Worm (Caenorhabditis elegans) whole organism, L2 larva: ENCODE results near the gene C06G1.1.

Experiments used
- F13H6.1 ChIP-seq: sonication (generic microtip); optimal IDR thresholded peaks from 2 replicates; lab custom pipeline; 2016; ENCODE audit warnings: missing genetic modification characterization, missing compliant biosample characterization
- alr-1 ChIP-seq: fragments of 150-350 bp; optimal IDR thresholded peaks from 2 replicates; lab custom pipeline; 2014; ENCODE audit warnings: missing biosample characterization, missing genetic modification characterization
- aly-2 ChIP-seq: fragments of 150-350 bp; optimal IDR thresholded peaks from 2 replicates; lab custom pipeline; 2014; ENCODE audit warnings: missing biosample characterization, missing genetic modification characterization
- blmp-1 ChIP-seq: sonication (generic microtip); optimal IDR thresholded peaks from 2 replicates; lab custom pipeline; 2017; ENCODE audit warnings: missing genetic modification characterization, mild to moderate bottlenecking, missing compliant biosample characterization, antibody characterized with exemption, moderate library complexity; ENCODE audit not compliant: insufficient read depth
- ceh-16 ChIP-seq: fragments of 150-350 bp; optimal IDR thresholded peaks from 2 replicates; lab custom pipeline; 2014; ENCODE audit warnings: missing biosample characterization, missing genetic modification characterization
- ceh-82 ChIP-seq: fragments of 150-350 bp; optimal IDR thresholded peaks from 2 replicates; lab custom pipeline; 2014; ENCODE audit warnings: missing biosample characterization, missing genetic modification characterization
- crh-2 ChIP-seq: sonication (generic microtip); optimal IDR thresholded peaks from 2 replicates; lab custom pipeline; 2017; ENCODE audit warnings: missing biosample characterization, missing genetic modification characterization
- dmd-4 ChIP-seq: sonication (generic microtip); optimal IDR thresholded peaks from 2 replicates; lab custom pipeline; 2017; ENCODE audit warnings: missing biosample characterization, missing genetic modification characterization
- egl-27 ChIP-seq: sonication (generic microtip); optimal IDR thresholded peaks from 3 replicates; lab custom pipeline; 2017; ENCODE audit warnings: missing biosample characterization, missing genetic modification reagents, missing genetic modification characterization
- elt-1 ChIP-seq: fragments of 150-350 bp; optimal IDR thresholded peaks from 2 replicates; lab custom pipeline; 2014; ENCODE audit warnings: missing biosample characterization, missing genetic modification characterization
- elt-3 ChIP-seq: sonication (generic microtip); optimal IDR thresholded peaks from 2 replicates; lab custom pipeline; 2017; ENCODE audit warnings: missing biosample characterization, missing genetic modification characterization
- fos-1 ChIP-seq: fragments of 150-350 bp; optimal IDR thresholded peaks from 2 replicates; lab custom pipeline; 2014; ENCODE audit warnings: missing biosample characterization, missing genetic modification characterization
- gmeb-1 ChIP-seq: fragments of 150-350 bp; optimal IDR thresholded peaks from 2 replicates; lab custom pipeline; 2014; ENCODE audit warnings: missing biosample characterization, missing genetic modification characterization
- lin-13 ChIP-seq: fragments of 150-350 bp; optimal IDR thresholded peaks from 2 replicates; lab custom pipeline; 2014; ENCODE audit warnings: missing biosample characterization, missing genetic modification reagents, missing genetic modification characterization
- lsy-2 ChIP-seq, 2 experiments: fragments of 150-350 bp in 1 of 2; sonication (generic microtip) in 1 of 2; optimal IDR thresholded peaks; 2 replicates each; lab custom pipeline; 2014 to 2017; ENCODE audit warnings: missing biosample characterization in 2 of 2, missing genetic modification characterization in 2 of 2
- mab-5 ChIP-seq: fragments of 150-350 bp; optimal IDR thresholded peaks from 2 replicates; lab custom pipeline; 2014; ENCODE audit warnings: missing biosample characterization, missing genetic modification characterization
- mbf-1 ChIP-seq: sonication (generic microtip); optimal IDR thresholded peaks from 2 replicates; lab custom pipeline; 2017; ENCODE audit warnings: missing biosample characterization, missing genetic modification characterization
- nhr-10 ChIP-seq: sonication (generic microtip); optimal IDR thresholded peaks from 2 replicates; lab custom pipeline; 2017; ENCODE audit warnings: missing biosample characterization, missing genetic modification characterization
- nhr-11 ChIP-seq: fragments of 150-350 bp; optimal IDR thresholded peaks from 2 replicates; lab custom pipeline; 2014; ENCODE audit warnings: missing biosample characterization, missing genetic modification characterization
- nhr-21 ChIP-seq: fragments of 150-350 bp; optimal IDR thresholded peaks from 2 replicates; lab custom pipeline; 2014; ENCODE audit warnings: missing biosample characterization, missing genetic modification characterization
- nhr-23 ChIP-seq: fragments of 150-350 bp; optimal IDR thresholded peaks from 2 replicates; lab custom pipeline; 2014; ENCODE audit warnings: missing biosample characterization, missing genetic modification reagents, missing genetic modification characterization
- nhr-25 ChIP-seq: fragments of 150-350 bp; sonication (generic microtip); optimal IDR thresholded peaks from 3 replicates; lab custom pipeline; 2014; ENCODE audit warnings: missing biosample characterization, missing genetic modification characterization
- nhr-77 ChIP-seq: fragments of 150-350 bp; optimal IDR thresholded peaks from 2 replicates; lab custom pipeline; 2014; ENCODE audit warnings: missing biosample characterization, missing genetic modification characterization
- peb-1 ChIP-seq: fragments of 150-350 bp; optimal IDR thresholded peaks from 2 replicates; lab custom pipeline; 2014; ENCODE audit warnings: missing biosample characterization, missing genetic modification characterization
- sem-4 ChIP-seq: fragments of 150-350 bp; optimal IDR thresholded peaks from 2 replicates; lab custom pipeline; 2014; ENCODE audit warnings: missing biosample characterization, missing genetic modification reagents, missing genetic modification characterization
- skn-1 ChIP-seq: sonication (generic microtip); optimal IDR thresholded peaks from 2 replicates; lab custom pipeline; 2017; ENCODE audit warnings: missing biosample characterization, missing genetic modification characterization
- sma-3 ChIP-seq: sonication (generic microtip); optimal IDR thresholded peaks from 2 replicates; lab custom pipeline; 2016; ENCODE audit warnings: missing genetic modification reagents, missing genetic modification characterization, missing compliant biosample characterization
- sma-9 ChIP-seq, 2 experiments: fragments of 150-350 bp in 1 of 2; sonication (generic microtip) in 1 of 2; optimal IDR thresholded peaks; 2 replicates each; lab custom pipeline; 2014 to 2016; ENCODE audit warnings: missing genetic modification characterization in 2 of 2, mild to moderate bottlenecking in 1 of 2, missing biosample characterization in 1 of 2, missing compliant biosample characterization in 1 of 2, missing genetic modification reagents in 1 of 2, moderate library complexity in 1 of 2
- unc-55 ChIP-seq: fragments of 150-350 bp; sonication (generic microtip); optimal IDR thresholded peaks from 3 replicates; lab custom pipeline; 2014; ENCODE audit warnings: missing biosample characterization, missing genetic modification reagents, missing genetic modification characterization
- unc-62 ChIP-seq: fragments of 150-350 bp; optimal IDR thresholded peaks from 2 replicates; lab custom pipeline; 2014; ENCODE audit warnings: missing biosample characterization, missing genetic modification reagents, missing genetic modification characterization
- zag-1 ChIP-seq: fragments of 150-350 bp; optimal IDR thresholded peaks from 2 replicates; lab custom pipeline; 2014; ENCODE audit warnings: missing biosample characterization, missing genetic modification characterization
- ztf-11 ChIP-seq: sonication (generic microtip); optimal IDR thresholded peaks from 2 replicates; lab custom pipeline; 2017; ENCODE audit warnings: missing biosample characterization, missing genetic modification characterization

C06G1.1 gene

DNA sequence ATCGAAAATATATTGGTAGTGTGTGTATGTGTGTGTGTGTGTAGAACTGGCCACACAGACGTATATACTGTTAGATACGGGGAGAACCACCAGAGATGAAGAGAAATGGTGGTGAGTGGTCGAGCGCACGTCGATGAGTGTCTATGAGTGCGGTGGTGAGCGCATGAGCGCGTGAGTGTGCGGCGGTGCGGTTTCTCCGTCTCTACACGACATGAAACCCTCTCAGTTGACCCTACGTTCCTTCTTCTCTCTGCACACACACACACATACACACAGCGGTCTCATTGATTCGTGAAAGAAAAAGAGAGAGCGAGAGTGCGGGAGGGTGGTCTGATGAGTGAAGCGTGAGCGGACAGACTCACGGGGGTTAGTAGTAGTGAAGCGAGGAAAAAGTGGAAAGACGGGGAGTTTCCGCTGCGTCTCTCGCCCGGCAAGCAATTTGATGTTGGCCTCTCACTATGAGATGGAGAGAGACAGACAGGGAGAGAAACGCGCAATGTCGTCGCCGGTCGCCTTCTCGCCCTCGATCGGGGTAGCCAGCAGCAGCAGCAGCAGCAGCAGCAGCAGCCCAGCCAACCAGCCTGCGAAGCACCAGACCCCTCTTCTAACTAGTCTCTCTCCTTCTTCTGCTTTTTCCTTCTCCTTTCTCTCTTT is 20.7 kb upstream of the C06G1.1 start (continued):
- TF ChIP-seq nhr-77 (tag; lab: Kevin White, UChicago) = peak; percentile 69
- TF ChIP-seq nhr-21 = peak; percentile 97
- TF ChIP-seq sma-3 (GFP tag; lab: Kevin White, UChicago) = peak; percentile 95
- TF ChIP-seq lin-13 (GFP tag; lab: Kevin White, UChicago) = peak; percentile 94
- TF ChIP-seq ceh-82 (tag; lab: Kevin White, UChicago) = peak; percentile 49
- peak; percentile 84 for TF ChIP-seq blmp-1
- TF ChIP-seq elt-1 = no peak
- no peak for TF ChIP-seq nhr-23 (tag; lab: Kevin White, UChicago)
- peak; percentile 62 for TF ChIP-seq gmeb-1 (tag; lab: Kevin White, UChicago)
- TF ChIP-seq ztf-11 (tag; lab: Kevin White, UChicago) = no peak
- TF ChIP-seq nhr-10 (tag; lab: Kevin White, UChicago) = peak; percentile 67
- peak; percentile 75 for TF ChIP-seq mab-5 (tag; lab: Kevin White, UChicago)
- peak; percentile 89 for TF ChIP-seq fos-1
- TF ChIP-seq peb-1 (tag; lab: Kevin White, UChicago) = no peak
- TF ChIP-seq alr-1 (tag; lab: Kevin White, UChicago) = no peak
- TF ChIP-seq zag-1 (tag; lab: Kevin White, UChicago) = peak; percentile 89
- no peak for TF ChIP-seq dmd-4 (tag; lab: Kevin White, UChicago)
- peak; percentile 76 to 91 for TF ChIP-seq lsy-2 (tag; optimal IDR thresholded peaks at IDR 0.05; lab: Kevin White, UChicago)
- no peak for TF ChIP-seq mbf-1 (tag; lab: Kevin White, UChicago)
- TF ChIP-seq skn-1 (tag; lab: Kevin White, UChicago) = no peak
- TF ChIP-seq ceh-16 (tag; lab: Kevin White, UChicago) = peak; percentile 59
- peak; percentile 99 for TF ChIP-seq F13H6.1 (tag; lab: Kevin White, UChicago)
- peak; percentile 96 for TF ChIP-seq sem-4
- peak; percentile 79 for TF ChIP-seq nhr-11 (tag; lab: Kevin White, UChicago)

DNA sequence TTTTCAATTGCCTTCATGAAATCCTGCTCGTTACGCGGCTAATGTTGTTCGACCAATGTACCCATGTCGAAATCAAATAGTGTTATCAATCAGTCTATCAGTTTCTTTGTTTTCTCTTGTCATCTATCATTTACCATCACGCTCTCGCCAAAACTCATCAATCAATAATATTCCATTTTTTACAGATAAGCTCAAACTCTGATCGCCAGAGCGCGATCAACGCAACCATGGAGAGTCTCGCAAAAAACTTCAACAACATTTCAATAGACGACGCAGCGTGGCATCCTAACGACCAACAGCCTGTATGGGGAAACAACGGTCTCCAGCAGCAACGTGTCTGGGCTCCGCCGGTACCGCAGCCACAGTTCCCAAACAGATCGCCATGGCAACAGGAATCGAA is 19.9 kb upstream of the C06G1.1 start, which contains the start of gene ain-1:
Gene ain-1, plus strand, starts transcription at position 186 of the 400 bp plus-strand sequence.
- TF ChIP-seq aly-2 (tag; lab: Kevin White, UChicago) = no peak
- TF ChIP-seq fos-1 = peak; percentile 7
- TF ChIP-seq, all 48 proteins: peak for 1

DNA sequence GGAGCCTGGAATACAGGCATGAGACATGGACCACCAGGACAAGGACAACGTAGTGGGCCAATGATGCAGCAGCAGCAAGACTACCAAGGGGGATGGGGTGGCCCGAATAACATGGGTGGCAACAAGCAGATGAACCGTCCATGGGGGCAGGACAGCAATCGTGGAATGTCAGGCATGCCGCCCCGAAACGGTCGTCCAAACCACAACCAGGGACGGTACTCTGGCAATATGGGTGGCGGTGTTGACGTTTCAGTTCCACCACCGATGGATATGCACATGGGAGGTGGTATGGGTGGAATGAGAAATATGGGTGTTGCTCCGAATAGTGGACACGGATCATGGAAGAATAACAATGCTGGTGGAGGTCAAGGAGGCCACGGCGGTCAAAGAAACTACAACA is 19.1 kb upstream of the C06G1.1 start:
- TF ChIP-seq crh-2 (tag; lab: Kevin White, UChicago) = no peak
- TF ChIP-seq nhr-25 (tag; lab: Kevin White, UChicago) = no peak
- no peak for TF ChIP-seq nhr-77 (tag; lab: Kevin White, UChicago)
- TF ChIP-seq ztf-11 (tag; lab: Kevin White, UChicago) = no peak
- TF ChIP-seq blmp-1 = no peak
- no peak for TF ChIP-seq egl-27 (tag; lab: Kevin White, UChicago)
- TF ChIP-seq ceh-82 (tag; lab: Kevin White, UChicago) = no peak
- TF ChIP-seq peb-1 (tag; lab: Kevin White, UChicago) = no peak
- TF ChIP-seq nhr-21 = no peak
- no peak for TF ChIP-seq gmeb-1 (tag; lab: Kevin White, UChicago)
- TF ChIP-seq elt-1 = no peak
- no peak for TF ChIP-seq elt-3 (tag; lab: Kevin White, UChicago)
- TF ChIP-seq unc-62 (GFP tag; lab: Kevin White, UChicago) = no peak

DNA sequence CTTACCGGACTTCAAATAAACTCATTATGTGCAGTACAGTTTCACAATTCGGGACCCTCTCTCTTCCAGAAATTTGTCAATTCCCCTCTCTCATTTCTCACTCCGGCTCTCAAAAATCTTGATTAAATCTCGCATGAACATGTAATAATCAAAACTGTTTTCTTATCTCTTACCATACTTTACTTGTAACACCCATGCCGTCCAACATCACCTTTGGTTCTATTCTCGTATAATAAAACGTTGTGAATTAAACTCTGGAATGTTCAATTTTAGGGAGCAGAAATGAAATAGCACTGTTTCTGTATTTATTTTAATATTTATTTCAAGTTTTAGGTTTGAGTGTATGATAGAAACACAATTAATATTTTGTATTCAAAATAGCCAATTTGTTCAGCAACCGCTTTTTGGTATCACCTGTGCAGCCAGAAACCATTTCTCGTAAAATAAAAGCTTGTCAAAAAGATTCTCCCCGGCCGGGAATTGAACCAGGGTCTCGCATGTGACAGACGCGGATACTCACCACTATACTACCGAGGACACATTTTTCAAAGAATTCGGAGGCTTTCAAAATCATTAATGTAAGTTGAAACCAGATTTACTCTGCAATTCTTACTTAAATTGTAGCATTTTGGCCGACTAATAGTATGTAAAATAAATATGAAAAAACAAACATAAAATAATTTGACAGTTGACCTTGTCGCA is 15.6 kb upstream of the C06G1.1 start:
- TF ChIP-seq elt-1 = no peak
- TF ChIP-seq unc-55 (GFP tag; lab: Kevin White, UChicago) = peak; percentile 19
- TF ChIP-seq sem-4 = no peak

DNA sequence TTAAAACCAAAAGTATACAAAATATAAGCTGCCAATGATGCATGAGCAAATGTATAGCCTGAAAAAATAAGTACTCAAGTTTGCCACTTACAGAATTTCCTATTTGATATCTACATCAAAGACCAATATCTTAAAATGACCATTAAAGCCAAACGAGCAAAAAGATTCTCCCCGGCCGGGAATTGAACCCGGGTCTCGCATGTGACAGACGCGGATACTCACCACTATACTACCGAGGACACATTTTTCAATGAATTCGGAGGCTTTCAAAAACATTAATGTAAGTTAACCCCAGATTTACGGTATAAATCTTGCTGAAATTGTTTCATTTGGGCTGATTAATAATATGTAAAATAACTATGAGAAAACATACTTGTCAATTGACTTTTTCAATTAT is 15.0 kb upstream of the C06G1.1 start:
- TF ChIP-seq sma-9 (GFP tag; optimal IDR thresholded peaks at IDR 0.05; lab: Kevin White, UChicago) = peak; percentile 13
- TF ChIP-seq sma-9 (tag; optimal IDR thresholded peaks at IDR 0.05; lab: Kevin White, UChicago) = no peak
- TF ChIP-seq sma-3 (GFP tag; lab: Kevin White, UChicago) = no peak
